Worm (Caenorhabditis elegans) whole organism, young adult: ENCODE data around the gene eps-8.
"Not testable (repeated sequence)": the region's sequence is repeated elsewhere in the genome, so short reads cannot be mapped to it uniquely, and the experiment has no call there.

Experiments
- B0261.1 ChIP-seq: sonication (generic microtip); optimal IDR thresholded peaks from 2 replicates; lab custom pipeline; 2016; ENCODE audit warnings: mild to moderate bottlenecking, missing genetic modification characterization, moderate library complexity, missing compliant biosample characterization
- B0336.3 ChIP-seq: fragments of 200-800 bp; sonication (Bioruptor generic); IDR thresholded peaks from 2 replicates; pipeline ENCODE4 v1.3.6; 2022; ENCODE audit warnings: missing genetic modification characterization, missing compliant biosample characterization
- F23B12.7 ChIP-seq: sonication (generic microtip); optimal IDR thresholded peaks from 2 replicates; lab custom pipeline; 2017; ENCODE audit warnings: missing genetic modification characterization, mild to moderate bottlenecking, missing compliant biosample characterization, antibody characterized with exemption, moderate library complexity; ENCODE audit not compliant: insufficient read depth
- F39B2.1 ChIP-seq: fragments of 200-800 bp; sonication (Bioruptor generic); IDR thresholded peaks from 2 replicates; pipeline ENCODE4 v1.3.6; 2022; ENCODE audit warnings: missing genetic modification reagents, missing genetic modification characterization, missing compliant biosample characterization
- F52B5.7 ChIP-seq: sonication (generic microtip); optimal IDR thresholded peaks from 2 replicates; lab custom pipeline; 2016; ENCODE audit warnings: mild to moderate bottlenecking, missing genetic modification characterization, missing compliant biosample characterization
- F57C9.4 ChIP-seq: sonication (generic microtip); optimal IDR thresholded peaks from 2 replicates; lab custom pipeline; 2017; ENCODE audit warnings: mild to moderate bottlenecking, missing genetic modification characterization, missing compliant biosample characterization
- K12H6.12 ChIP-seq: fragments of 200-800 bp; sonication (Bioruptor generic); optimal IDR thresholded peaks from 2 replicates; lab custom pipeline; 2018; ENCODE audit warnings: mild to moderate bottlenecking, missing genetic modification characterization, missing compliant biosample characterization
- T07F8.4 ChIP-seq: sonication (generic microtip); optimal IDR thresholded peaks from 2 replicates; lab custom pipeline; 2016; ENCODE audit warnings: mild to moderate bottlenecking, missing genetic modification characterization, moderate library complexity, missing compliant biosample characterization
- Y53F4B.3 ChIP-seq: fragments of 200-800 bp; sonication (Bioruptor generic); IDR thresholded peaks from 2 replicates; pipeline ENCODE4 v1.3.6; 2022; ENCODE audit warnings: missing genetic modification reagents, missing genetic modification characterization, missing compliant biosample characterization
- Y53G8AR.9 ChIP-seq: fragments of 200-800 bp; sonication (Bioruptor generic); conservative IDR thresholded peaks from 2 replicates; pipeline ENCODE4 v1.3.6; 2022; ENCODE audit warnings: missing genetic modification reagents, missing genetic modification characterization, missing compliant biosample characterization
- Y67H2A.10 ChIP-seq: fragments of 200-800 bp; sonication (Bioruptor generic); conservative IDR thresholded peaks from 2 replicates; pipeline ENCODE4 v1.3.6; 2022; ENCODE audit warnings: missing genetic modification reagents, missing genetic modification characterization, missing compliant biosample characterization
- athp-1 ChIP-seq: sonication (generic microtip); optimal IDR thresholded peaks from 2 replicates; lab custom pipeline; 2017; ENCODE audit warnings: mild to moderate bottlenecking, missing genetic modification characterization, missing compliant biosample characterization
- attf-6 ChIP-seq: fragments of 200-800 bp; sonication (Bioruptor generic); IDR thresholded peaks from 2 replicates; pipeline ENCODE4 v1.3.6; 2022; ENCODE audit warnings: missing genetic modification reagents, missing genetic modification characterization, missing compliant biosample characterization
- bed-1 ChIP-seq: fragments of 200-800 bp; sonication (Bioruptor generic); IDR thresholded peaks from 2 replicates; pipeline ENCODE4 v1.3.6; 2022; ENCODE audit warnings: missing genetic modification reagents, missing genetic modification characterization, missing compliant biosample characterization
- ceh-40 ChIP-seq: fragments of 200-800 bp; sonication (Bioruptor generic); IDR thresholded peaks from 2 replicates; pipeline ENCODE4 v1.3.6; 2022; ENCODE audit warnings: missing genetic modification characterization, missing compliant biosample characterization
- egl-44 ChIP-seq: fragments of 200-800 bp; sonication (Bioruptor generic); IDR thresholded peaks from 2 replicates; pipeline ENCODE4 v1.3.6; 2022; ENCODE audit warnings: missing genetic modification reagents, missing genetic modification characterization, missing compliant biosample characterization
- hmg-1.2 ChIP-seq: fragments of 200-800 bp; sonication (Bioruptor generic); IDR thresholded peaks from 2 replicates; pipeline ENCODE4 v1.3.6; 2022; ENCODE audit warnings: missing genetic modification reagents, missing genetic modification characterization, missing compliant biosample characterization
- hsf-1 ChIP-seq: fragments of 200-800 bp; sonication (Bioruptor generic); IDR thresholded peaks from 2 replicates; pipeline ENCODE4 v1.3.6; 2022; ENCODE audit warnings: missing genetic modification reagents, missing genetic modification characterization, missing compliant biosample characterization
- lag-1 ChIP-seq: fragments of 200-800 bp; sonication (Bioruptor generic); IDR thresholded peaks from 2 replicates; pipeline ENCODE4 v1.3.6; 2022; ENCODE audit warnings: missing genetic modification reagents, missing genetic modification characterization, missing compliant biosample characterization
- let-607 ChIP-seq, 2 experiments: fragments of 200-800 bp in 1 of 2; sonication (Bioruptor generic) in 1 of 2; sonication (generic microtip) in 1 of 2; optimal IDR thresholded peaks; 2 replicates each; lab custom pipeline; 2016 to 2018; ENCODE audit warnings: mild to moderate bottlenecking in 2 of 2, missing compliant biosample characterization in 2 of 2, missing genetic modification characterization in 2 of 2, moderate library complexity in 2 of 2, missing genotype in 1 of 2
- lin-35 ChIP-seq, 3 experiments: fragments of 150-350 bp in 2 of 3; sonication (generic microtip) in 1 of 3; optimal IDR thresholded peaks; 2 replicates each; lab custom pipeline; 2014 to 2018; ENCODE audit warnings: missing biosample characterization in 3 of 3, missing genetic modification characterization in 3 of 3, missing genetic modification reagents in 3 of 3
- lin-54 ChIP-seq: fragments of 200-800 bp; sonication (Bioruptor generic); optimal IDR thresholded peaks from 2 replicates; lab custom pipeline; 2018; ENCODE audit warnings: mild to moderate bottlenecking, missing genetic modification characterization, missing compliant biosample characterization
- lsy-27 ChIP-seq: sonication (generic microtip); optimal IDR thresholded peaks from 2 replicates; lab custom pipeline; 2017; ENCODE audit warnings: missing genetic modification characterization, mild to moderate bottlenecking, missing compliant biosample characterization, antibody characterized with exemption, missing genotype, borderline replicate concordance; ENCODE audit not compliant: insufficient read depth
- madf-8 ChIP-seq: fragments of 200-800 bp; sonication (Bioruptor generic); conservative IDR thresholded peaks from 2 replicates; pipeline ENCODE4 v1.3.6; 2022; ENCODE audit warnings: missing genetic modification reagents, missing genetic modification characterization, missing compliant biosample characterization
- mes-4 ChIP-seq: sonication (generic microtip); optimal IDR thresholded peaks from 2 replicates; lab custom pipeline; 2016; ENCODE audit warnings: missing genotype, missing genetic modification characterization, missing compliant biosample characterization
- nfya-1 ChIP-seq: sonication (generic microtip); optimal IDR thresholded peaks from 2 replicates; lab custom pipeline; 2017; ENCODE audit warnings: antibody characterized with exemption, missing compliant biosample characterization, missing genetic modification characterization, borderline replicate concordance; ENCODE audit not compliant: insufficient read depth
- nfyb-1 ChIP-seq: fragments of 200-800 bp; sonication (Bioruptor generic); IDR thresholded peaks from 2 replicates; pipeline ENCODE4 v1.3.6; 2022; ENCODE audit warnings: missing genetic modification reagents, missing genetic modification characterization, missing compliant biosample characterization
- nhr-120 ChIP-seq: fragments of 200-800 bp; sonication (Bioruptor generic); IDR thresholded peaks from 2 replicates; pipeline ENCODE4 v1.3.6; 2022; ENCODE audit warnings: missing genetic modification characterization, missing compliant biosample characterization
- pha-4 ChIP-seq: fragments of 150-350 bp; sonication (generic microtip); optimal IDR thresholded peaks from 2 replicates; lab custom pipeline; 2014; ENCODE audit warnings: missing biosample characterization, missing genetic modification reagents, missing genetic modification characterization
- rpc-1 ChIP-seq, 2 experiments: fragments of 150-350 bp in 1 of 2; sonication (generic microtip) in 1 of 2; optimal IDR thresholded peaks; 2 replicates each; lab custom pipeline; 2014 to 2018; ENCODE audit warnings: missing biosample characterization in 1 of 2, missing genetic modification characterization in 1 of 2, missing genetic modification reagents in 1 of 2, missing genotype in 1 of 2
- snpc-4 ChIP-seq, 5 experiments: fragments of 150-350 bp in 1 of 5; sonication (generic microtip) in 4 of 5; optimal IDR thresholded peaks; 2 replicates each; lab custom pipeline; 2014 to 2018; ENCODE audit warnings: missing genetic modification characterization in 5 of 5, missing biosample characterization in 3 of 5, antibody characterized with exemption in 2 of 5, mild to moderate bottlenecking in 2 of 5, missing compliant biosample characterization in 2 of 5, missing genotype in 2 of 5, moderate library complexity in 2 of 5, missing genetic modification reagents in 1 of 5
- tbp1 ChIP-seq: fragments of 200-800 bp; sonication (Bioruptor generic); optimal IDR thresholded peaks from 2 replicates; lab custom pipeline; 2018; ENCODE audit warnings: mild to moderate bottlenecking, missing genetic modification characterization, missing compliant biosample characterization
- tbx-9 ChIP-seq: sonication (generic microtip); optimal IDR thresholded peaks from 2 replicates; lab custom pipeline; 2016; ENCODE audit warnings: borderline replicate concordance, missing genetic modification characterization, inconsistent platforms, missing compliant biosample characterization
- tlf-1 ChIP-seq: fragments of 200-800 bp; sonication (Bioruptor generic); optimal IDR thresholded peaks from 2 replicates; lab custom pipeline; 2018; ENCODE audit warnings: mild to moderate bottlenecking, missing genetic modification characterization, missing compliant biosample characterization
- ztf-3 ChIP-seq: fragments of 200-800 bp; sonication (Bioruptor generic); optimal IDR thresholded peaks from 2 replicates; lab custom pipeline; 2018; ENCODE audit warnings: mild to moderate bottlenecking, missing genetic modification characterization, missing compliant biosample characterization

The eps-8 gene

DNA sequence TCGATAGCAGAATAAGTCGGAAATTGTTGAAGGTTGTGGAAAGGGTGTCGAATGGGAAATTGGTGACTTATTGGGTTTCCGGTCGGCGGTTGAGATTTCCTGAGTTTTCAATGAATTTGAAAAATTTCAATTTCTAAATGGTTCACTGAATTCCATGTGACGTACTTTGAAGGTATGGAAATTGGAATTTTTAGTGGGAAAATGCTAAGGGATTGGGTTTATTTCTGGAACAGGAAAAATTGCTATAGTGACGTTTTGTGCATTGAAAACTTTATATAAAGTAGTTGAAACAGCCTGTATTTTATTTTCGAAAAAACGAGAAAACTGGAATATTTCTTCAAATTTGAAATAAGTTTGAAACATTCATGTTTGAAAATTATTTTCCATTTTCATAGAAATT is 30.3 kb downstream of the eps-8 start, which contains the start of gene pnc-2:
pnc-2 (minus strand) TSS at position 101 of the 400 bp plus-strand sequence.
- TF ChIP-seq lag-1 (GFP tag; lab: Robert Waterston, UW) (no peak), bed-1 (no peak), nhr-120 (GFP tag; lab: Robert Waterston, UW) (no peak), egl-44 (GFP tag; lab: Robert Waterston, UW) (no peak), Y67H2A.10 (GFP tag; lab: Robert Waterston, UW) (no peak), F57C9.4 (tag; lab: Kevin White, UChicago) (no peak), lin-54 (no peak), ceh-40 (GFP tag; lab: Robert Waterston, UW) (no peak), F52B5.7 (tag; lab: Kevin White, UChicago) (no peak), F39B2.1 (GFP tag; lab: Robert Waterston, UW) (no peak), F23B12.7 (tag; lab: Kevin White, UChicago) (no peak), mes-4 (tag; lab: Kevin White, UChicago) (no peak), B0336.3 (no peak), let-607 (tag; optimal IDR thresholded peaks at IDR 0.05; lab: Kevin White, UChicago) (no peak), lsy-27 (no peak), lin-35 (GFP tag; optimal IDR thresholded peaks at IDR 0.05; lab: Kevin White, UChicago) (no peak), pha-4 (tag; lab: Kevin White, UChicago) (no peak), tlf-1 (GFP tag; lab: Kevin White, UChicago) (no peak)

DNA sequence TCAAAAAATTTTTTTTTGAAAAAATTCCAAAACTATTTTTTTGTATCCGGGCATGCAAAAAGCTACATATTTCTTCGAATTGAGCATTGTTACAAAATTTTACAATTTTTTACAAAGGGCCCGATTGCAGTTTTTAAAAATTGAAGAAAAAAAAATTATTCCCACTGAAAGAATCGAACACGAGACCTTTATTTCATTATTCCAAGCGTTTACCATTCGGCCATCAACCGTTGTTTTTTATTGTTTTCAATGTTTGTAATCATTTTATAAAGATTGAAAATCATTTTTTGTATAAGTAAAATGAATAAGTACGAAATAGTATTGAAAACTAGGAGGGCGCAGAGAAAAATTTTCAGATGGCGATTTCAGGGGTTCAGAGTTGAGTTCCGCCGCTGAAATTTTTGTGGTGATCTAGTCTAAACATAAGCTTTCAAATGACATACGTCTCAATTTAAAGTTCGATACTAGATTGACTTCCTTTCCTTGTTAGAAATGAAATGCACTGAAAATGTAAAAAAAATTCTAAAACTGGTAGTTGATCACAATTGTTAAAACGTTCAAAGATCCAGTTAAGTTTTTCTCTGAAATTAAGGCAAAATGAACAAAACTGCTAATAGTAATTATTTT is 32.0 kb downstream of the eps-8 start:
- TF ChIP-seq hmg-1.2 (peak; percentile 66), snpc-4 (tag; optimal IDR thresholded peaks at IDR 0.05; lab: Kevin White, UChicago) (peak in 2 of 4 experiments; percentile 9 to 84), tbp1 (GFP tag; lab: Kevin White, UChicago) (peak; percentile 64), B0261.1 (peak; percentile 38), rpc-1 (optimal IDR thresholded peaks at IDR 0.05; lab: Kevin White, UChicago) (peak; percentile 6), rpc-1 (tag; optimal IDR thresholded peaks at IDR 0.05; lab: Kevin White, UChicago) (peak; percentile 63), attf-6 (GFP tag; lab: Robert Waterston, UW) (peak; percentile 95)
- TF ChIP-seq snpc-4 (GFP tag; optimal IDR thresholded peaks at IDR 0.05; lab: Kevin White, UChicago): not testable (repeated sequence)

DNA sequence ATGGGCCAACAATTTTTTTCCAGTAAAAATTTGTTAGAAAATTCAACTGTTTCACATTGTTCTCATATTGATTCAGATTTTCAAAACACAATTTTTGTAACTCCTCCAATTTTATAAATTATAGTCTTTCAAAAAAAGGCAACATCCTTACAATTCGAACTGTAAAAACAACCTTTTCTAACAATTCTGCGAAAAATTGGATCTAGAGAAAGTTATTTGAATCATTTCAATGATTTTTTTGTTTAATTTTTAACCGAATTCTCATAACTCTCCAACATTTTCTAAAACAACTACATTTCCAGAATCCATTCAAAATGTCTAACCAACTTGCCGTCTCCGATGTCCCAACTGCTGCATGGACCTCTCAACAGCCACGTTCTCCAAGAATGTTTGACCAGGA is 40.0 kb downstream of the eps-8 start, which contains the start of gene ccch-5:
ccch-5 (plus strand) TSS at position 301 of the 400 bp plus-strand sequence.
- no peak for TF ChIP-seq ztf-3 (GFP tag; lab: Kevin White, UChicago)

DNA sequence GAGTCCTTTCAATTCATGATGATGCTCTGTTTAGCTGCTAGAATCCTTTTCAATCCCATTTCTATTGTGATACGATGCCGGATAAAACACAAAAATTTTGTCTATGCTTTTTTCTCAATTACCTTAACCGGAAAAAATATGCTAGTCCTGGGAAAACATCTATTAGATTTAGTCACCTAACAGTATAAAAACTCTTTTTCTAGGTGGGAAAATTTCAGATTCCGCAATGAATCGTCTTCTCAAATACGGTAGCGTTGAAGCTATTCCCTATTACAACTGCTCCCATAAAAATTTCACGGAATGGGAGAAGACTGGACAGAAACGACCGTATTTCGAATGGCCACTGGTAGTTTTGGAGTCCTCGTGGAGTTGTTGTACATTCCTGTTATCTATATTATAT is 50.1 kb downstream of the eps-8 start, which contains the start of gene Y57G11C.28:
Y57G11C.28 (plus strand) TSS at position 301 of the 400 bp plus-strand sequence.
- no peak for TF ChIP-seq madf-8 (GFP tag; lab: Robert Waterston, UW)
- TF ChIP-seq Y53F4B.3: no peak
- no peak for TF ChIP-seq hsf-1 (GFP tag; lab: Robert Waterston, UW)
- no peak for TF ChIP-seq nfya-1 (tag; lab: Kevin White, UChicago)
- TF ChIP-seq nfyb-1 (GFP tag; lab: Robert Waterston, UW): no peak
- no peak for TF ChIP-seq athp-1 (tag; lab: Kevin White, UChicago)
- no peak for TF ChIP-seq hmg-1.2
- TF ChIP-seq tbx-9: no peak
- no peak for TF ChIP-seq T07F8.4
- no peak for TF ChIP-seq K12H6.12 (tag; lab: Kevin White, UChicago)
- TF ChIP-seq Y53G8AR.9: no peak
